Worm (Caenorhabditis elegans): Measurements from ENCODE around the gene msd-2.

DNA sequence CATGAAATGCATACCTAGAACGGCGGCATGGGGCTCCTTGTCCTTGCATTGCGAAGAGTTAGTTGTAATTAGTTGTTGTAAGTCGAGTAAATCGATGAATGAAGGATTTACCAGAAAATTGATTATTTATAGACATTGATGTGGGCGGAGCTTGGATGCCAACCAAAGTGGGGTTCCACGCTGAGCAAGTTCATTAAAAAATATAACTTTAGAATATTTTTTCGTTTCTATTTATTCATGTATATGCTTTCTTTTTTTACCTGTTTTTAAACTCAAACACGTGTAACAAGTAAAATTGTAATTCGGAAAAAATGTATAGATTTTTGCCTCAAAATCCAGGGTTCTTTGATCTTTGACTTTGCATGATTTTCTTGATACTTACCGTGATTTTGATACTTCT, 1.3 kb upstream of the msd-2 start, which contains the start of gene gipc-2:
- TF ChIP-seq elt-3 (tag; optimal IDR thresholded peaks at IDR 0.05) (no peak), nhr-11 (tag; optimal IDR thresholded peaks at IDR 0.05) (no peak), ztf-11 (tag; optimal IDR thresholded peaks at IDR 0.05) (no peak), unc-98 (GFP tag; IDR thresholded peaks at IDR 0.05) (no peak), egl-27 (tag; optimal IDR thresholded peaks at IDR 0.05) (no peak), pax-3 (tag; optimal IDR thresholded peaks at IDR 0.05) (no peak), snu-23 (GFP tag; optimal IDR thresholded peaks at IDR 0.05) (no peak), nhr-12 (tag; optimal IDR thresholded peaks at IDR 0.05) (no peak), ceh-63 (GFP tag; optimal IDR thresholded peaks at IDR 0.05) (no peak)

Measured in whole organism, L1 larva.